Fruit fly (Drosophila melanogaster) whole organism, embryonic: ENCODE data around the gene put.

Experiments used
- CG10366 ChIP-seq: fragments of 200-800 bp; sonication (Bioruptor generic); IDR thresholded peaks from 2 replicates; pipeline ENCODE4 v1.3.6; 2022; ENCODE audit warnings: missing biosample characterization, missing genetic modification characterization
- CG12391 ChIP-seq: fragments of 200-800 bp; sonication (Bioruptor generic); optimal IDR thresholded peaks from 3 replicates; lab custom pipeline; 2018; ENCODE audit warnings: missing biosample characterization, mild to moderate bottlenecking, missing genetic modification characterization, moderate library complexity
- CG12659 ChIP-seq: fragments of 200-800 bp; sonication (Bioruptor generic); optimal IDR thresholded peaks from 3 replicates; lab custom pipeline; 2017; ENCODE audit warnings: mild to moderate bottlenecking, missing biosample characterization, missing genetic modification reagents, missing genetic modification characterization
- CG13894 ChIP-seq: fragments of 200-800 bp; sonication (Bioruptor generic); optimal IDR thresholded peaks from 3 replicates; lab custom pipeline; 2018; ENCODE audit warnings: missing biosample characterization, mild to moderate bottlenecking, missing genetic modification characterization, moderate library complexity
- CG14441 ChIP-seq: fragments of 200-800 bp; sonication (Bioruptor generic); IDR thresholded peaks from 2 replicates; pipeline ENCODE4 v1.3.6; 2022; ENCODE audit warnings: missing biosample characterization, missing genetic modification characterization
- CG15479 ChIP-seq: fragments of 200-800 bp; sonication (Bioruptor generic); optimal IDR thresholded peaks from 3 replicates; lab custom pipeline; 2019; ENCODE audit warnings: missing biosample characterization, mild to moderate bottlenecking, missing genetic modification characterization, moderate library complexity
- CG1832 ChIP-seq: fragments of 200-800 bp; sonication (Bioruptor generic); optimal IDR thresholded peaks from 2 replicates; lab custom pipeline; 2017; ENCODE audit warnings: missing biosample characterization, mild to moderate bottlenecking, missing genetic modification characterization, inconsistent platforms
- CG2129 ChIP-seq: fragments of 200-800 bp; sonication (Bioruptor generic); IDR thresholded peaks from 2 replicates; pipeline ENCODE4 v1.3.6; 2022; ENCODE audit warnings: missing biosample characterization, missing genetic modification characterization; ENCODE audit not compliant: partially characterized antibody
- CG31388 ChIP-seq: fragments of 200-800 bp; sonication (Bioruptor generic); optimal IDR thresholded peaks from 2 replicates; lab custom pipeline; 2016; ENCODE audit warnings: missing biosample characterization, missing genetic modification characterization
- CG3995 ChIP-seq: fragments of 200-800 bp; sonication (Bioruptor generic); optimal IDR thresholded peaks from 3 replicates; lab custom pipeline; 2016; ENCODE audit warnings: missing biosample characterization, missing genetic modification characterization
- CG4360 ChIP-seq: fragments of 200-800 bp; sonication (Bioruptor generic); IDR thresholded peaks from 2 replicates; pipeline ENCODE4 v1.3.6; 2022; ENCODE audit warnings: missing biosample characterization, missing genetic modification characterization
- CG4854 ChIP-seq: fragments of 200-800 bp; sonication (Bioruptor generic); optimal IDR thresholded peaks from 2 replicates; lab custom pipeline; 2016; ENCODE audit warnings: missing biosample characterization, missing genetic modification characterization, inconsistent platforms
- CG6175 ChIP-seq: fragments of 200-800 bp; sonication (Bioruptor generic); IDR thresholded peaks from 3 replicates; pipeline ENCODE4 v1.3.6; 2022; ENCODE audit warnings: missing biosample characterization, missing genetic modification characterization
- CG6854 ChIP-seq: fragments of 200-800 bp; sonication (Bioruptor generic); optimal IDR thresholded peaks from 3 replicates; lab custom pipeline; 2017; ENCODE audit warnings: missing biosample characterization, mild to moderate bottlenecking, missing genetic modification characterization
- CG7357 ChIP-seq: fragments of 200-800 bp; sonication (Bioruptor generic); IDR thresholded peaks from 3 replicates; pipeline ENCODE4 v1.3.6; 2022; ENCODE audit warnings: missing biosample characterization, missing genetic modification characterization
- CG8281 ChIP-seq: fragments of 200-800 bp; sonication (Bioruptor generic); optimal IDR thresholded peaks from 2 replicates; lab custom pipeline; 2018; ENCODE audit warnings: missing biosample characterization, mild to moderate bottlenecking, missing genetic modification characterization, moderate library complexity
- CG9437 ChIP-seq: fragments of 200-800 bp; sonication (Bioruptor generic); optimal IDR thresholded peaks from 2 replicates; lab custom pipeline; 2018; ENCODE audit warnings: missing biosample characterization, mild to moderate bottlenecking, missing genetic modification characterization
- CG9797 ChIP-seq: fragments of 200-800 bp; sonication (Bioruptor generic); optimal IDR thresholded peaks from 3 replicates; lab custom pipeline; 2018; ENCODE audit warnings: missing biosample characterization, mild to moderate bottlenecking, missing genetic modification characterization
- CHES-1-like ChIP-seq: fragments of 200-800 bp; sonication (Bioruptor generic); optimal IDR thresholded peaks from 2 replicates; lab custom pipeline; 2016; ENCODE audit warnings: missing biosample characterization, missing genetic modification characterization
- Camta ChIP-seq: fragments of 200-800 bp; sonication (Bioruptor generic); optimal IDR thresholded peaks from 2 replicates; lab custom pipeline; 2016; ENCODE audit warnings: missing biosample characterization, missing genetic modification characterization
- Dbx ChIP-seq: fragments of 200-800 bp; sonication (Bioruptor generic); IDR thresholded peaks from 3 replicates; pipeline ENCODE4 v1.3.6; 2022; ENCODE audit warnings: missing biosample characterization, missing genetic modification characterization
- Dfd ChIP-seq, 2 experiments: fragments of >200 bp; optimal IDR thresholded peaks; 2 replicates each; lab custom pipeline; 2017; ENCODE audit warnings: missing biosample characterization in 2 of 2, missing genetic modification characterization in 2 of 2
- Dll ChIP-seq: fragments of 200-800 bp; sonication (Bioruptor generic); IDR thresholded peaks from 4 replicates; pipeline ENCODE4 v1.3.6; 2022; ENCODE audit warnings: missing biosample characterization, missing genetic modification characterization; ENCODE audit not compliant: partially characterized antibody
- ERR ChIP-seq: fragments of 200-800 bp; sonication (Bioruptor generic); optimal IDR thresholded peaks from 2 replicates; lab custom pipeline; 2016; ENCODE audit warnings: missing biosample characterization, missing genetic modification characterization
- HLH3B ChIP-seq: fragments of 200-800 bp; sonication (Bioruptor generic); IDR thresholded peaks from 2 replicates; pipeline ENCODE4 v1.3.6; 2022; ENCODE audit warnings: missing biosample characterization, missing genetic modification characterization
- MBD-R2 ChIP-seq: fragments of 200-800 bp; sonication (Bioruptor generic); IDR thresholded peaks from 2 replicates; pipeline ENCODE4 v1.3.6; 2022; ENCODE audit warnings: missing biosample characterization, missing genetic modification characterization
- MTF-1 ChIP-seq: fragments of 200-800 bp; sonication (Bioruptor generic); optimal IDR thresholded peaks from 2 replicates; lab custom pipeline; 2018; ENCODE audit warnings: missing biosample characterization, mild to moderate bottlenecking, missing genetic modification characterization, borderline replicate concordance
- Myb ChIP-seq: fragments of 200-800 bp; sonication (Bioruptor generic); optimal IDR thresholded peaks from 2 replicates; lab custom pipeline; 2016; ENCODE audit warnings: missing biosample characterization, missing genetic modification characterization
- Nf-YA ChIP-seq: fragments of 200-800 bp; sonication (Bioruptor generic); IDR thresholded peaks from 2 replicates; pipeline ENCODE4 v1.3.6; 2022; ENCODE audit warnings: missing biosample characterization, missing genetic modification characterization
- Spps ChIP-seq: fragments of 200-800 bp; sonication (Bioruptor generic); optimal IDR thresholded peaks from 2 replicates; lab custom pipeline; 2018; ENCODE audit warnings: missing biosample characterization, mild to moderate bottlenecking, missing genetic modification characterization
- cato ChIP-seq: fragments of 200-800 bp; sonication (Bioruptor generic); optimal IDR thresholded peaks from 2 replicates; lab custom pipeline; 2016; ENCODE audit warnings: missing biosample characterization, missing genetic modification characterization, borderline replicate concordance
- corto ChIP-seq: fragments of 200-800 bp; sonication (Bioruptor generic); optimal IDR thresholded peaks from 2 replicates; lab custom pipeline; 2016; ENCODE audit warnings: missing biosample characterization, mild to moderate bottlenecking, missing genetic modification characterization, moderate library complexity
- ems ChIP-seq: fragments of 200-800 bp; sonication (Bioruptor generic); optimal IDR thresholded peaks from 3 replicates; lab custom pipeline; 2016; ENCODE audit warnings: missing biosample characterization, missing genetic modification characterization
- ewg ChIP-seq: fragments of 200-800 bp; sonication (Bioruptor generic); optimal IDR thresholded peaks from 3 replicates; lab custom pipeline; 2017; ENCODE audit warnings: mild to moderate bottlenecking, missing biosample characterization, missing genetic modification reagents, missing genetic modification characterization
- eyg ChIP-seq: fragments of 200-800 bp; sonication (Bioruptor generic); optimal IDR thresholded peaks from 3 replicates; lab custom pipeline; 2016; ENCODE audit warnings: missing biosample characterization, missing genetic modification characterization
- gcm2 ChIP-seq: fragments of 200-800 bp; sonication (Bioruptor generic); optimal IDR thresholded peaks from 2 replicates; lab custom pipeline; 2016; ENCODE audit warnings: missing biosample characterization, missing genetic modification characterization
- jumu ChIP-seq: fragments of 200-800 bp; sonication (Bioruptor generic); optimal IDR thresholded peaks from 3 replicates; lab custom pipeline; 2016; ENCODE audit warnings: missing biosample characterization, missing genetic modification characterization
- kah ChIP-seq: fragments of 200-800 bp; sonication (Bioruptor generic); optimal IDR thresholded peaks from 2 replicates; lab custom pipeline; 2018; ENCODE audit warnings: missing biosample characterization, mild to moderate bottlenecking, missing genetic modification characterization
- pfk ChIP-seq: fragments of 200-800 bp; sonication (Bioruptor generic); optimal IDR thresholded peaks from 2 replicates; lab custom pipeline; 2018; ENCODE audit warnings: missing biosample characterization, mild to moderate bottlenecking, missing genetic modification characterization, moderate library complexity
- sc ChIP-seq, 3 experiments: fragments of >200 bp in 2 of 3; fragments of 200-800 bp in 1 of 3; sonication (Bioruptor generic) in 1 of 3; optimal IDR thresholded peaks; 2 replicates in 2 of 3; 3 replicates in 1 of 3; lab custom pipeline; 2017; ENCODE audit warnings: mild to moderate bottlenecking in 1 of 3, missing biosample characterization in 1 of 3, missing genetic modification characterization in 1 of 3, missing genetic modification reagents in 1 of 3
- slp2 ChIP-seq: fragments of 200-800 bp; sonication (Bioruptor generic); optimal IDR thresholded peaks from 2 replicates; lab custom pipeline; 2016; ENCODE audit warnings: missing biosample characterization, missing genetic modification characterization
- vnd ChIP-seq: fragments of 200-800 bp; sonication (Bioruptor generic); IDR thresholded peaks from 3 replicates; pipeline ENCODE4 v1.3.6; 2022; ENCODE audit warnings: missing biosample characterization, missing genetic modification characterization; ENCODE audit not compliant: partially characterized antibody
- vvl ChIP-seq: fragments of 200-800 bp; sonication (Bioruptor generic); IDR thresholded peaks from 2 replicates; pipeline ENCODE4 v1.3.6; 2022; ENCODE audit warnings: missing biosample characterization, missing genetic modification characterization
- wdn ChIP-seq: fragments of 200-800 bp; sonication (Bioruptor generic); IDR thresholded peaks from 2 replicates; pipeline ENCODE4 v1.3.6; 2022; ENCODE audit warnings: missing biosample characterization, missing genetic modification characterization
- wek ChIP-seq: fragments of 200-800 bp; sonication (Bioruptor generic); optimal IDR thresholded peaks from 3 replicates; lab custom pipeline; 2018; ENCODE audit warnings: missing biosample characterization, mild to moderate bottlenecking, missing genetic modification characterization, moderate library complexity
- zen ChIP-seq: fragments of 200-800 bp; sonication (Bioruptor generic); optimal IDR thresholded peaks from 3 replicates; lab custom pipeline; 2018; ENCODE audit warnings: missing biosample characterization, mild to moderate bottlenecking, missing genetic modification characterization, moderate library complexity
- zen2 ChIP-seq: fragments of 200-800 bp; sonication (Bioruptor generic); IDR thresholded peaks from 3 replicates; pipeline ENCODE4 v1.3.6; 2022; ENCODE audit warnings: missing biosample characterization, missing genetic modification characterization; ENCODE audit not compliant: partially characterized antibody

Gene put

DNA sequence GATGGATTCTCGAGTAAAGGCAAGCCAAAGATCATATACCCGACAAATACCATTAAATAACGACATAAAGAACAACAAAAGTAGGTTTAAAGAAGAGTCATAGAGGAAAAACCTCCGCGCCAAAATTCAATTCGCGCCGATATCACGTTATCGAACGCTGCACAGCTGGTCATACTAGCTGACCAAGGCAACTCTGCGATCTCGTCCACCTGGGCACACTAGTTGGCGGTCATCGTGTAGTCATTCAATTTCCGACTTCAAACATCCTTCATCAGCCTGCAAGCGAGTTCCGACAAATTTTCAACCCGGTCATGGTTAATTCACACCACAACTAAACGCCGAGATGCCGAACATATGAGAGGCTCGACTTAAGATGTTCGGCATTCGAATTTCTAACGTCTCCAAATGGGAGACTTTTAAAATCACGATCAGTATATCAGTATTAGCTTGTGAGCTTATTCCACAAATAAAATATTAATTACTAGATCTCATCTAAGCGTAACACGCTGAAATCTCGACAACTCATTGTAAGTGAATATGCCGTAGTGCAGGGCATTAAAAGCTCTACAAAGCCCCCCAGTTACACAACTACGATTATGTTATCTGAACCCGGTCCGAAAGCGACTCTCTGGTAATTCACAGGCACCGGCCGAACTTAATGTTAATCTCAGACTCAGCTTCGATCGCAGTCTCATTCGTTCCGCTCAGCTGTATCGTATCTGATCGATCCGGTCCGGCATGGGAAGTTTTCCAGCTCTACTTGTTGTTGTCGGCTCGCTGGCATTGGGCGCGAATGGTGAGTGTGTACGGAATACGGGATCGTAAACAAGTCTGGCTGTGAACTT lies 31.5 kb upstream of the put start, which contains the start of gene CG3505 (continued):
- TF ChIP-seq CG6175 (GFP tag; lab: Robert Waterston, UW) (no peak), CG8281 (tag; lab: Kevin White, UChicago) (no peak), CG10366 (GFP tag; lab: Robert Waterston, UW) (0 out of 2 replicates have a peak, but pooled peaks have one; percentile 24), pfk (GFP tag; lab: Kevin White, UChicago) (peak; percentile 83), ewg (GFP tag; lab: Kevin White, UChicago) (no peak), MBD-R2 (GFP tag; lab: Robert Waterston, UW) (0 out of 2 replicates have a peak, but pooled peaks have one; percentile 19), zen2 (GFP tag; lab: Robert Waterston, UW) (peak; percentile 14; the same call in 1 of the 3 replicates), eyg (GFP tag; lab: Kevin White, UChicago) (peak; percentile 29), CG1832 (GFP tag; lab: Kevin White, UChicago) (no peak), wdn (GFP tag; lab: Robert Waterston, UW) (no peak), CG13894 (tag; lab: Kevin White, UChicago) (peak; percentile 95), ERR (no peak), sc (optimal IDR thresholded peaks at IDR 0.05; lab: Kevin White, UChicago) (no peak), sc (GFP tag; optimal IDR thresholded peaks at IDR 0.05; lab: Kevin White, UChicago) (no peak), HLH3B (GFP tag; lab: Robert Waterston, UW) (peak; percentile 40), CG6854 (GFP tag; lab: Kevin White, UChicago) (no peak), Camta (GFP tag; lab: Kevin White, UChicago) (peak; percentile 32), CG15479 (GFP tag; lab: Kevin White, UChicago) (no peak), CG4360 (peak; percentile 49; the same call in 1 of the 2 replicates), CG4854 (GFP tag; lab: Kevin White, UChicago) (peak; percentile 52), CG12391 (tag; lab: Kevin White, UChicago) (peak; percentile 27), gcm2 (GFP tag; lab: Kevin White, UChicago) (peak; percentile 15), CG9437 (GFP tag; lab: Kevin White, UChicago) (no peak), Dbx (GFP tag; lab: Robert Waterston, UW) (peak; percentile 56; the same call in 2 of the 3 replicates), CG9797 (peak; percentile 96), CHES-1-like (no peak), ems (GFP tag; lab: Kevin White, UChicago) (peak; percentile 30), slp2 (GFP tag; lab: Kevin White, UChicago) (no peak), jumu (no peak), Myb (GFP tag; lab: Kevin White, UChicago) (peak; percentile 57), CG12659 (GFP tag; lab: Kevin White, UChicago) (peak; percentile 40), cato (GFP tag; lab: Kevin White, UChicago) (no peak), CG2129 (GFP tag; lab: Robert Waterston, UW) (0 out of 2 replicates have a peak, but pooled peaks have one; percentile 21), CG7357 (GFP tag; lab: Robert Waterston, UW) (no peak), vvl (GFP tag; lab: Robert Waterston, UW) (peak; percentile 66), corto (GFP tag; lab: Kevin White, UChicago) (no peak), MTF-1 (GFP tag; lab: Kevin White, UChicago) (no peak), CG14441 (GFP tag; lab: Robert Waterston, UW) (peak; percentile 37; the same call in 1 of the 2 replicates), Spps (tag; lab: Kevin White, UChicago) (no peak), wek (GFP tag; lab: Kevin White, UChicago) (peak; percentile 26), zen (tag; lab: Kevin White, UChicago) (no peak), CG3995 (GFP tag; lab: Kevin White, UChicago) (peak; percentile 7), Dfd (GFP tag; optimal IDR thresholded peaks at IDR 0.05; lab: Kevin White, UChicago) (no peak), Dll (GFP tag; lab: Robert Waterston, UW) (no peak), vnd (GFP tag; lab: Robert Waterston, UW) (peak; percentile 33; the same call in 1 of the 3 replicates), kah (no peak), CG31388 (GFP tag; lab: Kevin White, UChicago) (no peak), Nf-YA (no peak)
